Worm (Caenorhabditis elegans) whole organism, L2 larva: ENCODE measurements around the gene F12F6.1.

Experiments used
- C34F6.9 ChIP-seq: fragments of 150-350 bp; optimal IDR thresholded peaks from 2 replicates; lab custom pipeline; 2014; ENCODE audit warnings: missing biosample characterization, missing genetic modification characterization
- F13H6.1 ChIP-seq: sonication (generic microtip); optimal IDR thresholded peaks from 2 replicates; lab custom pipeline; 2016; ENCODE audit warnings: missing genetic modification characterization, missing compliant biosample characterization
- R02D3.7 ChIP-seq: fragments of 150-350 bp; optimal IDR thresholded peaks from 2 replicates; lab custom pipeline; 2014; ENCODE audit warnings: missing biosample characterization, missing genetic modification characterization
- Y55F3AM.14 ChIP-seq: fragments of 200-800 bp; sonication (Bioruptor generic); optimal IDR thresholded peaks from 2 replicates; lab custom pipeline; 2018; ENCODE audit warnings: mild to moderate bottlenecking, missing genetic modification characterization, missing compliant biosample characterization
- alr-1 ChIP-seq: fragments of 150-350 bp; optimal IDR thresholded peaks from 2 replicates; lab custom pipeline; 2014; ENCODE audit warnings: missing biosample characterization, missing genetic modification characterization
- aly-2 ChIP-seq: fragments of 150-350 bp; optimal IDR thresholded peaks from 2 replicates; lab custom pipeline; 2014; ENCODE audit warnings: missing biosample characterization, missing genetic modification characterization
- ama-1 ChIP-seq: fragments of 150-350 bp; optimal IDR thresholded peaks from 2 replicates; lab custom pipeline; 2018; ENCODE audit warnings: inconsistent platforms
- blmp-1 ChIP-seq: sonication (generic microtip); optimal IDR thresholded peaks from 2 replicates; lab custom pipeline; 2017; ENCODE audit warnings: missing genetic modification characterization, mild to moderate bottlenecking, missing compliant biosample characterization, antibody characterized with exemption, moderate library complexity; ENCODE audit not compliant: insufficient read depth
- ceh-16 ChIP-seq: fragments of 150-350 bp; optimal IDR thresholded peaks from 2 replicates; lab custom pipeline; 2014; ENCODE audit warnings: missing biosample characterization, missing genetic modification characterization
- ceh-82 ChIP-seq: fragments of 150-350 bp; optimal IDR thresholded peaks from 2 replicates; lab custom pipeline; 2014; ENCODE audit warnings: missing biosample characterization, missing genetic modification characterization
- crh-2 ChIP-seq: sonication (generic microtip); optimal IDR thresholded peaks from 2 replicates; lab custom pipeline; 2017; ENCODE audit warnings: missing biosample characterization, missing genetic modification characterization
- egl-27 ChIP-seq: sonication (generic microtip); optimal IDR thresholded peaks from 3 replicates; lab custom pipeline; 2017; ENCODE audit warnings: missing biosample characterization, missing genetic modification reagents, missing genetic modification characterization
- elt-1 ChIP-seq: fragments of 150-350 bp; optimal IDR thresholded peaks from 2 replicates; lab custom pipeline; 2014; ENCODE audit warnings: missing biosample characterization, missing genetic modification characterization
- fos-1 ChIP-seq: fragments of 150-350 bp; optimal IDR thresholded peaks from 2 replicates; lab custom pipeline; 2014; ENCODE audit warnings: missing biosample characterization, missing genetic modification characterization
- gmeb-1 ChIP-seq: fragments of 150-350 bp; optimal IDR thresholded peaks from 2 replicates; lab custom pipeline; 2014; ENCODE audit warnings: missing biosample characterization, missing genetic modification characterization
- lin-11 ChIP-seq: fragments of 150-350 bp; sonication (generic microtip); optimal IDR thresholded peaks from 2 replicates; lab custom pipeline; 2014; ENCODE audit warnings: missing biosample characterization, missing genetic modification characterization, inconsistent platforms, mixed read lengths
- lin-13 ChIP-seq: fragments of 150-350 bp; optimal IDR thresholded peaks from 2 replicates; lab custom pipeline; 2014; ENCODE audit warnings: missing biosample characterization, missing genetic modification reagents, missing genetic modification characterization
- lsy-2 ChIP-seq, 2 experiments: fragments of 150-350 bp in 1 of 2; sonication (generic microtip) in 1 of 2; optimal IDR thresholded peaks; 2 replicates each; lab custom pipeline; 2014 to 2017; ENCODE audit warnings: missing biosample characterization in 2 of 2, missing genetic modification characterization in 2 of 2
- mdl-1 ChIP-seq, 2 experiments: fragments of 150-350 bp in 1 of 2; sonication (generic microtip) in 1 of 2; optimal IDR thresholded peaks; 2 replicates each; lab custom pipeline; 2017; ENCODE audit warnings: missing biosample characterization in 2 of 2, missing genetic modification characterization in 2 of 2
- nhr-10 ChIP-seq: sonication (generic microtip); optimal IDR thresholded peaks from 2 replicates; lab custom pipeline; 2017; ENCODE audit warnings: missing biosample characterization, missing genetic modification characterization
- nhr-11 ChIP-seq: fragments of 150-350 bp; optimal IDR thresholded peaks from 2 replicates; lab custom pipeline; 2014; ENCODE audit warnings: missing biosample characterization, missing genetic modification characterization
- nhr-12 ChIP-seq: fragments of 150-350 bp; optimal IDR thresholded peaks from 2 replicates; lab custom pipeline; 2014; ENCODE audit warnings: missing biosample characterization, missing genetic modification characterization
- nhr-129 ChIP-seq: fragments of 150-350 bp; optimal IDR thresholded peaks from 2 replicates; lab custom pipeline; 2014; ENCODE audit warnings: missing biosample characterization, missing genetic modification characterization
- nhr-21 ChIP-seq: fragments of 150-350 bp; optimal IDR thresholded peaks from 2 replicates; lab custom pipeline; 2014; ENCODE audit warnings: missing biosample characterization, missing genetic modification characterization
- nhr-23 ChIP-seq: fragments of 150-350 bp; optimal IDR thresholded peaks from 2 replicates; lab custom pipeline; 2014; ENCODE audit warnings: missing biosample characterization, missing genetic modification reagents, missing genetic modification characterization
- nhr-25 ChIP-seq: fragments of 150-350 bp; sonication (generic microtip); optimal IDR thresholded peaks from 3 replicates; lab custom pipeline; 2014; ENCODE audit warnings: missing biosample characterization, missing genetic modification characterization
- nhr-6 ChIP-seq: fragments of 150-350 bp; optimal IDR thresholded peaks from 2 replicates; lab custom pipeline; 2014; ENCODE audit warnings: missing biosample characterization, missing genetic modification characterization
- nhr-77 ChIP-seq: fragments of 150-350 bp; optimal IDR thresholded peaks from 2 replicates; lab custom pipeline; 2014; ENCODE audit warnings: missing biosample characterization, missing genetic modification characterization
- sem-4 ChIP-seq: fragments of 150-350 bp; optimal IDR thresholded peaks from 2 replicates; lab custom pipeline; 2014; ENCODE audit warnings: missing biosample characterization, missing genetic modification reagents, missing genetic modification characterization
- skn-1 ChIP-seq: sonication (generic microtip); optimal IDR thresholded peaks from 2 replicates; lab custom pipeline; 2017; ENCODE audit warnings: missing biosample characterization, missing genetic modification characterization
- sma-3 ChIP-seq: sonication (generic microtip); optimal IDR thresholded peaks from 2 replicates; lab custom pipeline; 2016; ENCODE audit warnings: missing genetic modification reagents, missing genetic modification characterization, missing compliant biosample characterization
- sma-9 ChIP-seq, 2 experiments: fragments of 150-350 bp in 1 of 2; sonication (generic microtip) in 1 of 2; optimal IDR thresholded peaks; 2 replicates each; lab custom pipeline; 2014 to 2016; ENCODE audit warnings: missing genetic modification characterization in 2 of 2, mild to moderate bottlenecking in 1 of 2, missing biosample characterization in 1 of 2, missing compliant biosample characterization in 1 of 2, missing genetic modification reagents in 1 of 2, moderate library complexity in 1 of 2
- unc-55 ChIP-seq: fragments of 150-350 bp; sonication (generic microtip); optimal IDR thresholded peaks from 3 replicates; lab custom pipeline; 2014; ENCODE audit warnings: missing biosample characterization, missing genetic modification reagents, missing genetic modification characterization
- ztf-11 ChIP-seq: sonication (generic microtip); optimal IDR thresholded peaks from 2 replicates; lab custom pipeline; 2017; ENCODE audit warnings: missing biosample characterization, missing genetic modification characterization
- ztf-4 ChIP-seq: fragments of 150-350 bp; optimal IDR thresholded peaks from 2 replicates; lab custom pipeline; 2014; ENCODE audit warnings: missing biosample characterization, missing genetic modification characterization

Gene F12F6.1

ce11 chrIV:11583906-11584378, at the start of gene F12F6.1:
Gene F12F6.1, plus strand, starts transcription at chrIV:11583956.
- TF ChIP-seq lin-11 (tag; lab: Kevin White, UChicago) (peak; percentile 35), nhr-129 (peak; percentile 19), R02D3.7 (tag; lab: Kevin White, UChicago) (no peak)

- TF ChIP-seq nhr-21 (tag; lab: Kevin White, UChicago) (no peak), crh-2 (no peak), lin-11 (tag; lab: Kevin White, UChicago) (no peak), blmp-1 (tag; lab: Kevin White, UChicago) (no peak), ztf-4 (tag; lab: Kevin White, UChicago) (no peak), nhr-12 (tag; lab: Kevin White, UChicago) (no peak)
Measured at ce11 chrIV:11548671-11549070, 35.1 kb upstream of the F12F6.1 start, which contains the start of gene M04B2.7. Gene M04B2.7, minus strand, starts transcription at chrIV:11548771.

ce11 chrIV:11549694-11550093, 34.1 kb upstream of the F12F6.1 start:
- peak; percentile 74 for TF ChIP-seq sma-9 (GFP tag; optimal IDR thresholded peaks at IDR 0.05; lab: Kevin White, UChicago)
- TF ChIP-seq sma-9 (tag; optimal IDR thresholded peaks at IDR 0.05; lab: Kevin White, UChicago), result no peak
- TF ChIP-seq mdl-1 (tag; optimal IDR thresholded peaks at IDR 0.05; lab: Kevin White, UChicago), result peak in 1 of 2 experiments; percentile 38
- no peak for TF ChIP-seq ama-1
- peak; percentile 2 for TF ChIP-seq blmp-1 (tag; lab: Kevin White, UChicago)
- no peak for TF ChIP-seq ceh-82
- peak; percentile 60 for TF ChIP-seq Y55F3AM.14 (GFP tag; lab: Kevin White, UChicago)
- TF ChIP-seq nhr-21 (tag; lab: Kevin White, UChicago), result peak; percentile 33
- TF ChIP-seq R02D3.7 (tag; lab: Kevin White, UChicago), result peak; percentile 5
- TF ChIP-seq lsy-2 (tag; optimal IDR thresholded peaks at IDR 0.05; lab: Kevin White, UChicago), result peak; percentile 58 to 80
- peak; percentile 75 for TF ChIP-seq sma-3 (GFP tag; lab: Kevin White, UChicago)
- peak; percentile 36 for TF ChIP-seq nhr-11 (tag; lab: Kevin White, UChicago)
- TF ChIP-seq nhr-6 (tag; lab: Kevin White, UChicago), result peak; percentile 63
- peak; percentile 84 for TF ChIP-seq fos-1
- peak; percentile 76 for TF ChIP-seq C34F6.9 (tag; lab: Kevin White, UChicago)
- TF ChIP-seq lin-13 (GFP tag; lab: Kevin White, UChicago), result peak; percentile 53
- peak; percentile 80 for TF ChIP-seq crh-2
- TF ChIP-seq alr-1 (tag; lab: Kevin White, UChicago), result no peak
- TF ChIP-seq lin-11 (tag; lab: Kevin White, UChicago), result peak; percentile 45
- TF ChIP-seq gmeb-1 (tag; lab: Kevin White, UChicago), result peak; percentile 78
- no peak for TF ChIP-seq ztf-11
- no peak for TF ChIP-seq nhr-77
- TF ChIP-seq sem-4, result peak; percentile 39
- no peak for TF ChIP-seq aly-2 (tag; lab: Kevin White, UChicago)
- peak; percentile 95 for TF ChIP-seq nhr-129

ce11 chrIV:11551813-11552212, 31.9 kb upstream of the F12F6.1 start, which contains the start of gene col-128:
Gene col-128, minus strand, starts transcription at chrIV:11551960.
- TF ChIP-seq lin-11 (tag; lab: Kevin White, UChicago) (no peak), aly-2 (tag; lab: Kevin White, UChicago) (no peak), F13H6.1 (tag; lab: Kevin White, UChicago) (no peak), blmp-1 (tag; lab: Kevin White, UChicago) (peak; percentile 33)

- TF ChIP-seq lin-11 (tag; lab: Kevin White, UChicago), result no peak
- TF ChIP-seq nhr-21 (tag; lab: Kevin White, UChicago), result peak; percentile 9
- TF ChIP-seq, all 48 proteins: peak for 1
Measured at ce11 chrIV:11561677-11562076, 22.1 kb upstream of the F12F6.1 start, which contains the start of gene F12F6.7. Gene F12F6.7, minus strand, starts transcription at chrIV:11561833.

- no peak for TF ChIP-seq nhr-23
- TF ChIP-seq nhr-10 (tag; lab: Kevin White, UChicago), result no peak
- TF ChIP-seq nhr-25 (tag; lab: Kevin White, UChicago), result no peak
- TF ChIP-seq crh-2, result no peak
- TF ChIP-seq nhr-21 (tag; lab: Kevin White, UChicago), result no peak
- no peak for TF ChIP-seq lin-11 (tag; lab: Kevin White, UChicago)
- TF ChIP-seq elt-1 (tag; lab: Kevin White, UChicago), result no peak
- TF ChIP-seq alr-1 (tag; lab: Kevin White, UChicago), result no peak
- TF ChIP-seq unc-55 (GFP tag; lab: Kevin White, UChicago), result no peak
- TF ChIP-seq fos-1, result no peak
- no peak for TF ChIP-seq ztf-4 (tag; lab: Kevin White, UChicago)
- no peak for TF ChIP-seq nhr-129
- TF ChIP-seq ceh-16 (tag; lab: Kevin White, UChicago), result no peak
- TF ChIP-seq egl-27 (tag; lab: Kevin White, UChicago), result no peak
- no peak for TF ChIP-seq skn-1 (tag; lab: Kevin White, UChicago)
- no peak for TF ChIP-seq gmeb-1 (tag; lab: Kevin White, UChicago)
Measured at ce11 chrIV:11563090-11563489, 20.7 kb upstream of the F12F6.1 start.
